Fruit fly (Drosophila melanogaster) whole organism, embryonic: ENCODE results near the gene CG8034.
A peak's percentile ranks its signal among the peaks of the same experiment; 100 is the strongest.

Experiments
- Bteb2 ChIP-seq: fragments of 200-800 bp; sonication (Bioruptor generic); optimal IDR thresholded peaks from 2 replicates; lab custom pipeline; 2016; ENCODE audit warnings: missing biosample characterization, missing genetic modification characterization
- CG11085 ChIP-seq: fragments of 200-800 bp; sonication (Bioruptor generic); IDR thresholded peaks from 2 replicates; pipeline ENCODE4 v1.3.6; 2022; ENCODE audit warnings: missing biosample characterization, missing genetic modification characterization
- CG12071 ChIP-seq: fragments of 200-800 bp; sonication (Bioruptor generic); optimal IDR thresholded peaks from 3 replicates; lab custom pipeline; 2018; ENCODE audit warnings: missing biosample characterization, mild to moderate bottlenecking, missing genetic modification characterization
- CG12104 ChIP-seq: fragments of 200-800 bp; sonication (Bioruptor generic); optimal IDR thresholded peaks from 3 replicates; lab custom pipeline; 2016; ENCODE audit warnings: missing biosample characterization, missing genetic modification characterization
- CG13287 ChIP-seq: fragments of 200-800 bp; sonication (Bioruptor generic); IDR thresholded peaks from 2 replicates; pipeline ENCODE4 v1.3.6; 2022; ENCODE audit warnings: missing biosample characterization, missing genetic modification characterization; ENCODE audit not compliant: partially characterized antibody
- CG14050 ChIP-seq: fragments of 200-800 bp; sonication (Bioruptor generic); IDR thresholded peaks from 3 replicates; pipeline ENCODE4 v1.3.6; 2022; ENCODE audit warnings: missing biosample characterization, missing genetic modification characterization
- CG15269 ChIP-seq: fragments of 200-800 bp; sonication (Bioruptor generic); optimal IDR thresholded peaks from 2 replicates; lab custom pipeline; 2018; ENCODE audit warnings: missing biosample characterization, mild to moderate bottlenecking, missing genetic modification characterization, moderate library complexity
- CG15514 ChIP-seq: fragments of 200-800 bp; sonication (Bioruptor generic); optimal IDR thresholded peaks from 3 replicates; lab custom pipeline; 2017; ENCODE audit warnings: missing biosample characterization, missing genetic modification characterization, mild to moderate bottlenecking, moderate library complexity, missing genetic modification reagents
- CG1602 ChIP-seq: fragments of 200-800 bp; sonication (Bioruptor generic); optimal IDR thresholded peaks from 3 replicates; lab custom pipeline; 2016; ENCODE audit warnings: missing biosample characterization, missing genetic modification characterization
- CG1792 ChIP-seq: fragments of 200-800 bp; sonication (Bioruptor generic); optimal IDR thresholded peaks from 2 replicates; lab custom pipeline; 2016; ENCODE audit warnings: missing biosample characterization, missing genetic modification characterization
- CG18262 ChIP-seq: fragments of 200-800 bp; optimal IDR thresholded peaks from 3 replicates; lab custom pipeline; 2019; ENCODE audit warnings: missing biosample characterization, mild to moderate bottlenecking, missing genetic modification characterization, moderate library complexity
- CG18764 ChIP-seq: fragments of 200-800 bp; sonication (Bioruptor generic); optimal IDR thresholded peaks from 3 replicates; lab custom pipeline; 2016; ENCODE audit warnings: missing biosample characterization, missing genetic modification characterization
- CG3065 ChIP-seq: fragments of 200-800 bp; sonication (Bioruptor generic); optimal IDR thresholded peaks from 2 replicates; lab custom pipeline; 2016; ENCODE audit warnings: missing biosample characterization, missing genetic modification characterization
- CG31388 ChIP-seq: fragments of 200-800 bp; sonication (Bioruptor generic); optimal IDR thresholded peaks from 2 replicates; lab custom pipeline; 2016; ENCODE audit warnings: missing biosample characterization, missing genetic modification characterization
- CG42726 ChIP-seq: fragments of 200-800 bp; sonication (Bioruptor generic); IDR thresholded peaks from 2 replicates; pipeline ENCODE4 v1.3.6; 2022; ENCODE audit warnings: missing biosample characterization, missing genetic modification characterization; ENCODE audit not compliant: partially characterized antibody
- CG4282 ChIP-seq: fragments of 200-800 bp; sonication (Bioruptor generic); optimal IDR thresholded peaks from 2 replicates; lab custom pipeline; 2016; ENCODE audit warnings: missing biosample characterization, missing genetic modification characterization
- CG4820 ChIP-seq: fragments of 200-800 bp; sonication (Bioruptor generic); optimal IDR thresholded peaks from 3 replicates; lab custom pipeline; 2016; ENCODE audit warnings: missing biosample characterization, missing genetic modification characterization
- CG7786 ChIP-seq: fragments of 200-800 bp; sonication (Bioruptor generic); optimal IDR thresholded peaks from 2 replicates; lab custom pipeline; 2016; ENCODE audit warnings: missing biosample characterization, missing genetic modification characterization
- CG9215 ChIP-seq: fragments of 200-800 bp; sonication (Bioruptor generic); IDR thresholded peaks from 2 replicates; pipeline ENCODE4 v1.3.6; 2022; ENCODE audit warnings: missing biosample characterization, missing genetic modification characterization
- CG9727 ChIP-seq: fragments of 200-800 bp; sonication (Bioruptor generic); optimal IDR thresholded peaks from 3 replicates; lab custom pipeline; 2017; ENCODE audit warnings: missing biosample characterization, mild to moderate bottlenecking, missing genetic modification characterization
- CHES-1-like ChIP-seq: fragments of 200-800 bp; sonication (Bioruptor generic); optimal IDR thresholded peaks from 2 replicates; lab custom pipeline; 2016; ENCODE audit warnings: missing biosample characterization, missing genetic modification characterization
- Camta ChIP-seq: fragments of 200-800 bp; sonication (Bioruptor generic); optimal IDR thresholded peaks from 2 replicates; lab custom pipeline; 2016; ENCODE audit warnings: missing biosample characterization, missing genetic modification characterization
- CoRest ChIP-seq: fragments of 200-800 bp; sonication (Bioruptor generic); optimal IDR thresholded peaks from 3 replicates; lab custom pipeline; 2018; ENCODE audit warnings: missing biosample characterization, mild to moderate bottlenecking, missing genetic modification characterization, moderate library complexity
- Dfd ChIP-seq, 2 experiments: fragments of >200 bp; optimal IDR thresholded peaks; 2 replicates each; lab custom pipeline; 2017; ENCODE audit warnings: missing biosample characterization in 2 of 2, missing genetic modification characterization in 2 of 2
- ERR ChIP-seq: fragments of 200-800 bp; sonication (Bioruptor generic); optimal IDR thresholded peaks from 2 replicates; lab custom pipeline; 2016; ENCODE audit warnings: missing biosample characterization, missing genetic modification characterization
- H2.0 ChIP-seq: fragments of 200-800 bp; sonication (Bioruptor generic); IDR thresholded peaks from 2 replicates; pipeline ENCODE4 v1.3.6; 2022; ENCODE audit warnings: missing biosample characterization, missing genetic modification characterization
- Hey ChIP-seq: fragments of 200-800 bp; sonication (Bioruptor generic); optimal IDR thresholded peaks from 3 replicates; lab custom pipeline; 2018; ENCODE audit warnings: missing biosample characterization, mild to moderate bottlenecking, missing genetic modification characterization
- Six4 ChIP-seq: fragments of 200-800 bp; sonication (Bioruptor generic); optimal IDR thresholded peaks from 2 replicates; lab custom pipeline; 2016; ENCODE audit warnings: missing biosample characterization, missing genetic modification characterization
- Sry-δ ChIP-seq: fragments of 200-800 bp; sonication (Bioruptor generic); optimal IDR thresholded peaks from 2 replicates; lab custom pipeline; 2016; ENCODE audit warnings: missing biosample characterization, missing genetic modification characterization
- Ssrp ChIP-seq: fragments of 200-800 bp; sonication (Bioruptor generic); optimal IDR thresholded peaks from 2 replicates; lab custom pipeline; 2018; ENCODE audit warnings: missing biosample characterization, mild to moderate bottlenecking, missing genetic modification characterization, moderate library complexity
- Usf ChIP-seq: fragments of 200-800 bp; sonication (Bioruptor generic); optimal IDR thresholded peaks from 2 replicates; lab custom pipeline; 2017; ENCODE audit warnings: missing genotype, missing biosample characterization, missing genetic modification characterization
- al ChIP-seq: fragments of 200-800 bp; sonication (Bioruptor generic); IDR thresholded peaks from 2 replicates; pipeline ENCODE4 v1.3.6; 2022; ENCODE audit warnings: missing biosample characterization, missing genetic modification characterization
- ase ChIP-seq: fragments of 200-800 bp; sonication (Bioruptor generic); IDR thresholded peaks from 3 replicates; pipeline ENCODE4 v1.3.6; 2022; ENCODE audit warnings: missing biosample characterization, missing genetic modification characterization
- chif ChIP-seq, 2 experiments: fragments of 200-800 bp; sonication (Bioruptor generic); optimal IDR thresholded peaks; 3 replicates each; lab custom pipeline; 2016; ENCODE audit warnings: missing biosample characterization in 2 of 2, missing genetic modification characterization in 2 of 2
- ci ChIP-seq: fragments of 200-800 bp; sonication (Bioruptor generic); IDR thresholded peaks from 3 replicates; pipeline ENCODE4 v1.3.6; 2022; ENCODE audit warnings: missing biosample characterization, missing genetic modification characterization
- en ChIP-seq: fragments of 200-800 bp; sonication (Bioruptor generic); optimal IDR thresholded peaks from 2 replicates; lab custom pipeline; 2016; ENCODE audit warnings: missing biosample characterization, missing genetic modification characterization
- esg ChIP-seq: fragments of 200-800 bp; sonication (Bioruptor generic); conservative IDR thresholded peaks from 2 replicates; pipeline ENCODE4 v1.3.6; 2022; ENCODE audit warnings: missing biosample characterization, missing genetic modification characterization
- fru ChIP-seq: fragments of >200 bp; optimal IDR thresholded peaks from 2 replicates; lab custom pipeline; 2017
- grau ChIP-seq: fragments of 200-800 bp; optimal IDR thresholded peaks from 3 replicates; lab custom pipeline; 2019; ENCODE audit warnings: missing biosample characterization, mild to moderate bottlenecking, missing genetic modification characterization, moderate library complexity
- h ChIP-seq: fragments of >200 bp; optimal IDR thresholded peaks from 2 replicates; lab custom pipeline; 2017
- ham ChIP-seq: fragments of 200-800 bp; sonication (Bioruptor generic); IDR thresholded peaks from 2 replicates; pipeline ENCODE4 v1.3.6; 2022; ENCODE audit warnings: missing biosample characterization, missing genetic modification characterization
- her ChIP-seq: fragments of 200-800 bp; sonication (Bioruptor generic); optimal IDR thresholded peaks from 2 replicates; lab custom pipeline; 2016; ENCODE audit warnings: missing biosample characterization, missing genetic modification characterization
- hth ChIP-seq: fragments of >200 bp; optimal IDR thresholded peaks from 2 replicates; lab custom pipeline; 2017; ENCODE audit warnings: inconsistent platforms
- lab ChIP-seq: fragments of 200-800 bp; sonication (Bioruptor generic); optimal IDR thresholded peaks from 3 replicates; lab custom pipeline; 2017; ENCODE audit warnings: missing biosample characterization, missing genetic modification characterization, mild to moderate bottlenecking, moderate library complexity, missing genetic modification reagents
- lola ChIP-seq, 3 experiments: fragments of >200 bp in 2 of 3; fragments of 200-800 bp in 1 of 3; sonication (Bioruptor generic) in 1 of 3; optimal IDR thresholded peaks; 2 replicates each; lab custom pipeline; 2017 to 2019; ENCODE audit warnings: missing biosample characterization in 3 of 3, missing genetic modification characterization in 3 of 3, mild to moderate bottlenecking in 1 of 3, moderate library complexity in 1 of 3
- pfk ChIP-seq: fragments of 200-800 bp; sonication (Bioruptor generic); optimal IDR thresholded peaks from 2 replicates; lab custom pipeline; 2018; ENCODE audit warnings: missing biosample characterization, mild to moderate bottlenecking, missing genetic modification characterization, moderate library complexity
- repo ChIP-seq: fragments of 200-800 bp; sonication (Bioruptor generic); optimal IDR thresholded peaks from 2 replicates; lab custom pipeline; 2016; ENCODE audit warnings: missing biosample characterization, missing genetic modification characterization
- sisA ChIP-seq: fragments of 200-800 bp; sonication (Bioruptor generic); IDR thresholded peaks from 2 replicates; pipeline ENCODE4 v1.3.6; 2022; ENCODE audit warnings: missing biosample characterization, missing genetic modification characterization
- trem ChIP-seq: fragments of 200-800 bp; optimal IDR thresholded peaks from 3 replicates; lab custom pipeline; 2019; ENCODE audit warnings: missing biosample characterization, mild to moderate bottlenecking, missing genetic modification characterization, moderate library complexity
- vnd ChIP-seq: fragments of 200-800 bp; sonication (Bioruptor generic); IDR thresholded peaks from 3 replicates; pipeline ENCODE4 v1.3.6; 2022; ENCODE audit warnings: missing biosample characterization, missing genetic modification characterization; ENCODE audit not compliant: partially characterized antibody

CG8034 gene

dm6 chrX:19297899-19298784, at the start of gene CG8034 (continued):
- peak; percentile 95 for TF ChIP-seq esg (GFP tag; lab: Robert Waterston, UW)
- no peak for TF ChIP-seq fru (lab: Kevin White, UChicago)
- TF ChIP-seq ci (GFP tag; lab: Robert Waterston, UW): peak; percentile 90
- peak; percentile 94 for TF ChIP-seq CG1602 (GFP tag; lab: Kevin White, UChicago)
- TF ChIP-seq hth (lab: Kevin White, UChicago): no peak
- TF ChIP-seq CoRest (tag; lab: Kevin White, UChicago): peak; percentile 99
- peak; percentile 96 for TF ChIP-seq CG7786 (GFP tag; lab: Kevin White, UChicago)
- TF ChIP-seq trem: peak; percentile 91
- TF ChIP-seq ase (GFP tag; lab: Robert Waterston, UW): peak; percentile 87
- peak; percentile 89 for TF ChIP-seq CG18764 (GFP tag; lab: Kevin White, UChicago)
- peak; percentile 96 for TF ChIP-seq Camta (GFP tag; lab: Kevin White, UChicago)
- peak; percentile 60; the same call in 2 of the 3 replicates for TF ChIP-seq vnd (GFP tag; lab: Robert Waterston, UW)
- peak; percentile 91 for TF ChIP-seq CG4282 (GFP tag; lab: Kevin White, UChicago)
- peak; percentile 84 for TF ChIP-seq her (GFP tag; lab: Kevin White, UChicago)
- TF ChIP-seq CHES-1-like (GFP tag; lab: Kevin White, UChicago): peak; percentile 96
- peak; percentile 87 for TF ChIP-seq ham (GFP tag; lab: Robert Waterston, UW)
- peak; percentile 57 for TF ChIP-seq Sry-δ
- peak; percentile 92 for TF ChIP-seq Six4
- TF ChIP-seq Bteb2 (GFP tag; lab: Kevin White, UChicago): peak; percentile 95
- TF ChIP-seq sisA (GFP tag; lab: Robert Waterston, UW): peak; percentile 94
- peak; percentile 99 for TF ChIP-seq CG15514 (GFP tag; lab: Kevin White, UChicago)
- TF ChIP-seq CG42726: peak; percentile 53; the same call in 1 of the 2 replicates
- TF ChIP-seq H2.0 (GFP tag; lab: Robert Waterston, UW): peak; percentile 89
- TF ChIP-seq en: peak; percentile 91
- TF ChIP-seq CG9727 (GFP tag; lab: Kevin White, UChicago): peak; percentile 97
- TF ChIP-seq h (lab: Kevin White, UChicago): no peak
- TF ChIP-seq CG12104 (GFP tag; lab: Kevin White, UChicago): peak; percentile 93
- TF ChIP-seq repo (GFP tag; lab: Kevin White, UChicago): peak; percentile 87
- peak in 1 of 3 experiments; percentile 98 for TF ChIP-seq lola (GFP tag; optimal IDR thresholded peaks at IDR 0.05; lab: Kevin White, UChicago)
- TF ChIP-seq Ssrp: peak; percentile 97
- peak; percentile 93 for TF ChIP-seq CG12071 (GFP tag; lab: Kevin White, UChicago)
- peak; percentile 98 for TF ChIP-seq CG18262
- TF ChIP-seq lab (GFP tag; lab: Kevin White, UChicago): peak; percentile 98
- peak; percentile 81 for TF ChIP-seq Hey (tag; lab: Kevin White, UChicago)
- TF ChIP-seq CG14050 (GFP tag; lab: Robert Waterston, UW): peak; percentile 90
- TF ChIP-seq Usf (GFP tag; lab: Kevin White, UChicago): peak; percentile 97
- TF ChIP-seq al (GFP tag; lab: Robert Waterston, UW): peak; percentile 95
- peak; percentile 97 for TF ChIP-seq grau (tag; lab: Kevin White, UChicago)
- TF ChIP-seq CG15269 (tag; lab: Kevin White, UChicago): peak; percentile 98
- peak; percentile 93 for TF ChIP-seq CG4820 (GFP tag; lab: Kevin White, UChicago)
- peak in 1 of 2 experiments; percentile 83 for TF ChIP-seq Dfd (GFP tag; optimal IDR thresholded peaks at IDR 0.05; lab: Kevin White, UChicago)
- TF ChIP-seq CG31388 (GFP tag; lab: Kevin White, UChicago): peak; percentile 82
- TF ChIP-seq ERR: peak; percentile 90
- peak; percentile 91 for TF ChIP-seq CG11085 (GFP tag; lab: Robert Waterston, UW)
- TF ChIP-seq CG1792 (GFP tag; lab: Kevin White, UChicago): peak; percentile 83
- peak; percentile 93 to 94 for TF ChIP-seq chif (GFP tag; optimal IDR thresholded peaks at IDR 0.05; lab: Kevin White, UChicago)
- peak; percentile 39 for TF ChIP-seq pfk (GFP tag; lab: Kevin White, UChicago)
- peak; percentile 37; the same call in 1 of the 2 replicates for TF ChIP-seq CG13287 (GFP tag; lab: Robert Waterston, UW)
- peak; percentile 96 for TF ChIP-seq CG9215
- peak; percentile 87 for TF ChIP-seq CG3065 (GFP tag; lab: Kevin White, UChicago)
